Fruit fly (Drosophila melanogaster) Kc167 (cell line): Measurements from ENCODE around the gene CG1636.

Source experiments
- Sin3A ChIP-seq: fragments of >200 bp; optimal IDR thresholded peaks from 2 replicates; lab custom pipeline; 2018; ENCODE audit warnings: missing external identifiers
- h ChIP-seq: fragments of >200 bp; optimal IDR thresholded peaks from 3 replicates; lab custom pipeline; 2018; ENCODE audit warnings: missing external identifiers
- insv ChIP-seq: fragments of >200 bp; optimal IDR thresholded peaks from 3 replicates; lab custom pipeline; 2018; ENCODE audit warnings: missing external identifiers

DNA sequence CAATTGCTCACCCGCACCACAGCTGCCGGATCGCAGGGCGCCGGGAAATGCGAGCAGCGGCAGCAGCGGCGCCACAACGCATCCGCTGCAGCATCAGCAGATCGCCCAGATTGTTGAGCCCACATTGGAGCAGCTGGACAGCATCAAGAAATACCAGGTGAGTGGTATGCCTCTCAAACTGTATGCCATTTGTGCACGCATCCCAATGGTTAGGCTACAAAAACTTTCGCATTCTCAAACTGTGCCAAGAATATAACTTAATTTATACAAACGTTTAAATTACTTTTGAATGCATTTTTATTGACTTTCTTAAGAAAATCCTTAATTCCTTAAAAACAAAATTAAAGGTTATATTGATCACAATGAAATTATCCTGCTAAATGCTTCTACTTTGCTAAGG is 45.3 kb upstream of the CG1636 start:
- TF ChIP-seq h (lab: Kevin White, UChicago) (no peak), insv (lab: Kevin White, UChicago) (no peak), Sin3A (no peak)
